Fruit fly (Drosophila melanogaster) whole organism, adult: ENCODE data around the gene bero.

Experiments
- CG5204 ChIP-seq: fragments of 200-800 bp; sonication (Bioruptor generic); optimal IDR thresholded peaks from 2 replicates; lab custom pipeline; 2016; ENCODE audit warnings: missing biosample characterization, missing genetic modification characterization
- kay ChIP-seq: fragments of 200-800 bp; sonication (Bioruptor generic); peaks from one replicate; lab custom pipeline; 2016; ENCODE audit warnings: missing biosample characterization, missing genetic modification characterization, borderline replicate concordance

- TF ChIP-seq kay (GFP tag; lab: Kevin White, UChicago): no peak
- TF ChIP-seq CG5204 (GFP tag; lab: Kevin White, UChicago): no peak
These were observed 49.3 kb upstream of the bero start for dm6 chr2L:20809229-20809628.
